Fruit fly (Drosophila melanogaster): ENCODE results near the gene PCID2.
A peak's percentile ranks its signal among the peaks of the same experiment; 100 is the strongest.

PCID2 gene

DNA sequence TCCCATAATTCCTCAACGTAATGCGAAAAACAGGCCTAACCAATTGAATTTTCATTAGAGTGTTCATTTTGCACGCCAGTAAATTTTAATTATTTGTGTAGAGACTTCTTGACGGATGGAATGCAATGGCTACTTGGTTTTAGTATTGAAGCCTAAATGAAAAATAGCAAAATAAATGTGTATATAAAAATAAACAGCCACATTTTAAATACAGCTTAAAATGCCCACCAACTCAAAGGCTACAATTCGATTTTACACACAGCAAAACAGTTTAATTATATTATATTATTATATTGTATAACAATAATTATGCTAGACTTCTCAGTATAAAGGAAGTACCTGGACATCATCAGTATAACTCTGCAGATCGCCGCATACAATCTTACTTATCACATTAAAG lies 2.0 kb upstream of the PCID2 start, which contains the start of gene Akr1B:
Gene Akr1B, minus strand, starts transcription at position 101 of the 400 bp plus-strand sequence.
- TF ChIP-seq cic (GFP tag; optimal IDR thresholded peaks at IDR 0.05) (no peak), Crg-1 (GFP tag; optimal IDR thresholded peaks at IDR 0.05) (no peak), Mnt (GFP tag; optimal IDR thresholded peaks at IDR 0.05) (no peak), bab1 (GFP tag; optimal IDR thresholded peaks at IDR 0.05) (no peak), CG7045 (GFP tag; optimal IDR thresholded peaks at IDR 0.05) (no peak), CG14711 (tag; optimal IDR thresholded peaks at IDR 0.05) (no peak), CG1620 (GFP tag; optimal IDR thresholded peaks at IDR 0.05) (no peak), Clk (GFP tag; optimal IDR thresholded peaks at IDR 0.05) (no peak), CG11617 (GFP tag; optimal IDR thresholded peaks at IDR 0.05) (no peak), pad (GFP tag; optimal IDR thresholded peaks at IDR 0.05) (no peak), CG33017 (tag; optimal IDR thresholded peaks at IDR 0.05) (no peak), CG12768 (GFP tag; optimal IDR thresholded peaks at IDR 0.05) (no peak), CG5204 (GFP tag; optimal IDR thresholded peaks at IDR 0.05) (no peak), kay (GFP tag; ENCODE audit: borderline replicate concordance) (no peak), CG7101 (tag; optimal IDR thresholded peaks at IDR 0.05) (no peak), ovo (GFP tag; optimal IDR thresholded peaks at IDR 0.05) (no peak), tj (GFP tag; optimal IDR thresholded peaks at IDR 0.05) (no peak), Hr96 (GFP tag; optimal IDR thresholded peaks at IDR 0.05) (no peak), toe (GFP tag; optimal IDR thresholded peaks at IDR 0.05) (no peak)

DNA sequence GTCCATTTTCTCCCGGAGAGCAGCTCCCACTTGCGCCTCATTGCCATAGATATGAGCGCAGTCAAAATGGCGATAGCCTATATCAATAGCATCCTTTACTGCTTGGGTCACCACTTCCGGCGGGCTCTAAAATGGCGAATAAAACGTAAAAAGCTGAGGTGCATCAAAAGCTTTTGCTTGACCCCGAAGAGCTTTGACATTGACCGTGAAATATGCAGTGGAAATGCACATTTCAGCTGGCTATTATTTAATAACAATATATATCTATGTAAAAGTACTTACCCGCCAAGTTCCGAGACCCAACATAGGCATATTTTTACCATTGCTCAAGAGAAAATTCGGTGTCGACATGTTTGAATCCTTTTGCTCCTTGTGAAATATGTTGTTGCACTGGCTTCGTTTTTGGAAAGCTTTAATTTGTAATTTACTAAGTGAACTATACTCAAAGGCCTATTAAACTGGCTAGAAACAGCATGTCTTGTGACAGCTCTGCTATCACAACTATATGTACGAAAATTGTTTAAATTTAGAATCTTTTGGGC lies 536 bp upstream of the PCID2 start, which contains the start of gene CG6083:
Gene CG6083, minus strand, starts transcription at position 492 of the 542 bp plus-strand sequence.
- no peak for TF ChIP-seq ovo (GFP tag; optimal IDR thresholded peaks at IDR 0.05)
- TF ChIP-seq kay (GFP tag; ENCODE audit: borderline replicate concordance), result peak; percentile 67

DNA sequence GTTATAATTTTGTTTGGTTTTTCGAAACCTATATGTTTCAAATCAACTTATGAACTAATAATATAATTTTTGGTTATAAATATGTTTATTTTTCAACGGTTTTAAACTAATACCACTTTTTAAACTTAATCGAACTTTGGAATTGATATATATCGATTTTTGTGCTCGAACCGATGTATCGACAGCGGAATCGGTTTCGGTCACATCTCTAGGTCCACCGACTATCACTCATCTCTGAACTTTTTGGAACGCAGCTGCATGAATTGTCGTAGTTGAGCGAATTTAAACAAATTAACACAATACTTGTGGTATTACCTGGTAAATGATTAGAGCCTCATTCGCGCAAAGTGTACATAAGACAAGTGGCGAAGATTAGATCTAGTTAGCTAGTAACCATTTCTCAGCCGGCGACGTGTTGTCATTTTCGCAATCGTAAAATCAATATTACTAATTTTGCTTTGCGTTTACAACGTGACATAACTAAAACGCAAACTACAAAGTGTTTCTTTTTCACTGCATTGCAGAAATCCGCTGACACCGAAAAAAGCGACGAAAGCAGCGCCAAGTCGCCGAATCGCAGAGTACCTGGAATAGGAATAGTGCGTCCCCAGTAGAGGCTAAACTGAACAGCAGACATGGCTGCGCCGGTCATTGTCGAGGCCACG lies 1.7 kb downstream of the PCID2 start, which contains the start of gene Apt1:
Gene Apt1, plus strand, starts transcription at position 219 of the 665 bp plus-strand sequence.
- TF ChIP-seq CG5204 (GFP tag; optimal IDR thresholded peaks at IDR 0.05) (no peak), CG11617 (GFP tag; optimal IDR thresholded peaks at IDR 0.05) (peak; percentile 24), CG7101 (tag; optimal IDR thresholded peaks at IDR 0.05) (peak; percentile 24), Hr96 (GFP tag; optimal IDR thresholded peaks at IDR 0.05) (no peak), ovo (GFP tag; optimal IDR thresholded peaks at IDR 0.05) (no peak), pad (GFP tag; optimal IDR thresholded peaks at IDR 0.05) (no peak), cic (GFP tag; optimal IDR thresholded peaks at IDR 0.05) (no peak), CG7045 (GFP tag; optimal IDR thresholded peaks at IDR 0.05) (no peak), tj (GFP tag; optimal IDR thresholded peaks at IDR 0.05) (peak; percentile 83), Clk (GFP tag; optimal IDR thresholded peaks at IDR 0.05) (no peak), Crg-1 (GFP tag; optimal IDR thresholded peaks at IDR 0.05) (no peak), kay (GFP tag; ENCODE audit: borderline replicate concordance) (peak; percentile 29), Mnt (GFP tag; optimal IDR thresholded peaks at IDR 0.05) (peak; percentile 26), CG14711 (tag; optimal IDR thresholded peaks at IDR 0.05) (peak; percentile 14), bab1 (GFP tag; optimal IDR thresholded peaks at IDR 0.05) (peak; percentile 48), toe (GFP tag; optimal IDR thresholded peaks at IDR 0.05) (peak; percentile 58), CG12768 (GFP tag; optimal IDR thresholded peaks at IDR 0.05) (peak; percentile 77), CG33017 (tag; optimal IDR thresholded peaks at IDR 0.05) (peak; percentile 0), cnc (optimal IDR thresholded peaks at IDR 0.05) (no peak), CG1620 (GFP tag; optimal IDR thresholded peaks at IDR 0.05) (no peak)

DNA sequence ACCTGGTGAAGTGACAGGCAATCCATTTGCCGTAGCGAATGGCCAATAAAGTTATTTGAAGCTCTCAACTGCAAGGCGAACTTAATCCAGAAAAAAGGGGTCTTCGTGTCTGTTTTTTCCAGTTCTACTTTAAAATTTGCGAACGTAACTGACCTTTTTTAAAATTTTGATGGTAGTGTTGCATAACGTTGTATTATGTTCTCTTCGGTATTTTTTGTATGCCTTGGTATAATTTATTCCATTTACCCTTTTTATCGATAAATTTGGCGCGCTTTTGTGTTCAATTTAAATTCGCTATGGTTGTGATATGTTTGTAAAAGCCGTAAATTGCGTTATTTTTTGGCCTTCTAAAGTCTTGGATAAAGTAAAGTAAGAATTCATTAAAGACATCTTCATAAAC lies 4.4 kb downstream of the PCID2 start:
- TF ChIP-seq bab1 (GFP tag; optimal IDR thresholded peaks at IDR 0.05), result no peak
- peak; percentile 5 for TF ChIP-seq CG7101 (tag; optimal IDR thresholded peaks at IDR 0.05)
- peak; percentile 70 for TF ChIP-seq kay (GFP tag; ENCODE audit: borderline replicate concordance)
- TF ChIP-seq Mnt (GFP tag; optimal IDR thresholded peaks at IDR 0.05), result peak; percentile 13
- TF ChIP-seq CG14711 (tag; optimal IDR thresholded peaks at IDR 0.05), result peak; percentile 32

DNA sequence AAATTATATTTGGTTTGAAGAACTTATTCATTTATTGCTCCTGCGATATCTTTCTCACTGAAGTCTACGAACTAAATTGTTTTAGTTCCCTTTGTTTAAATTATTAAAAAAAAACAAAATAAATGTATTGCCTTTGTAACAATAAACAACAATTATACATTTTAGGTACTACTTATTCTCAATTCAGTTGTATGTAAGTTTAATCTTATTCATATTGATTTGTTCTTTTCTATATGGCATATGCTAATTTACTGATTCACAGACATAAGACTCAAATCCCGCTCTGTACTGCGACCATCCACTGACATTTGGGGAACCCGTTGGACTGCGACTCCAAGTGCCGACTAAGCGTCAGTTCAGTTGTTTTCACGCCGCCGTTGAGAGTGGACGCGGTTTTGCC lies 4.9 kb downstream of the PCID2 start, which contains the start of gene CG32091:
Gene CG32091, plus strand, starts transcription at position 301 of the 400 bp plus-strand sequence.
- no peak for TF ChIP-seq CG33017 (tag; optimal IDR thresholded peaks at IDR 0.05)
- TF ChIP-seq toe (GFP tag; optimal IDR thresholded peaks at IDR 0.05), result no peak
- TF ChIP-seq Mnt (GFP tag; optimal IDR thresholded peaks at IDR 0.05), result no peak
- TF ChIP-seq pad (GFP tag; optimal IDR thresholded peaks at IDR 0.05), result no peak
- TF ChIP-seq CG7101 (tag; optimal IDR thresholded peaks at IDR 0.05), result no peak
- no peak for TF ChIP-seq CG14711 (tag; optimal IDR thresholded peaks at IDR 0.05)
- no peak for TF ChIP-seq Crg-1 (GFP tag; optimal IDR thresholded peaks at IDR 0.05)
- peak; percentile 1 for TF ChIP-seq CG12768 (GFP tag; optimal IDR thresholded peaks at IDR 0.05)
- TF ChIP-seq Hr96 (GFP tag; optimal IDR thresholded peaks at IDR 0.05), result no peak
- TF ChIP-seq CG11617 (GFP tag; optimal IDR thresholded peaks at IDR 0.05), result no peak
- TF ChIP-seq ovo (GFP tag; optimal IDR thresholded peaks at IDR 0.05), result no peak
- TF ChIP-seq kay (GFP tag; ENCODE audit: borderline replicate concordance), result peak; percentile 18
- TF ChIP-seq CG1620 (GFP tag; optimal IDR thresholded peaks at IDR 0.05), result no peak
- no peak for TF ChIP-seq Clk (GFP tag; optimal IDR thresholded peaks at IDR 0.05)
- peak; percentile 40 for TF ChIP-seq tj (GFP tag; optimal IDR thresholded peaks at IDR 0.05)
- no peak for TF ChIP-seq bab1 (GFP tag; optimal IDR thresholded peaks at IDR 0.05)
- no peak for TF ChIP-seq cic (GFP tag; optimal IDR thresholded peaks at IDR 0.05)
- no peak for TF ChIP-seq CG7045 (GFP tag; optimal IDR thresholded peaks at IDR 0.05)
- TF ChIP-seq CG5204 (GFP tag; optimal IDR thresholded peaks at IDR 0.05), result no peak

DNA sequence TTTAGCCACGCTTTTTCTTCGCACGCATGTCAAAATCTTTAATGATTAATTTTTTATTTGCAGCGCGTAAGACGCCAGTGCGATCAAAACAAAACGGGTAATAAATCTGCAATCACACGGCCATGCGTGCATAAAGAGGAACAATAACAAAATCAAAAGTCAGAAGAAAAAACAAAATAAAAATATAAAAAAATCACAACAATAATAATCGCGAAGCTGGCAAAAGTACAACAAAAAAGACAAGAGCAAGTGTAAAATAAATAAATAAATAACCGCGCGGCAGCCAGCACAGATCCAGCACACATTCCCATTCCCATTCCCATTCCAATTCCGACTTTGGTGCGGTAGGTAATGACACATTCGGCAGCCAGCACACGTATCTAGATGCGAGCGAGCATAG lies 8.3 kb downstream of the PCID2 start:
- TF ChIP-seq Hr96 (GFP tag; optimal IDR thresholded peaks at IDR 0.05) (no peak), CG11617 (GFP tag; optimal IDR thresholded peaks at IDR 0.05) (no peak)
